Fruit fly (Drosophila melanogaster): ENCODE measurements around the gene muc.

muc gene

dm6 chr2L:7426326-7427066 is at the start of gene muc (continued):
- no peak for TF ChIP-seq sna (GFP tag; IDR thresholded peaks at IDR 0.05; ENCODE audit: partially characterized antibody)
- TF ChIP-seq Scr (GFP tag; IDR thresholded peaks at IDR 0.05; ENCODE audit: partially characterized antibody), result peak; percentile 75
- TF ChIP-seq hth (optimal IDR thresholded peaks at IDR 0.05), result no peak
- TF ChIP-seq Ets65A (GFP tag), result peak; percentile 59
- TF ChIP-seq CG8944 (GFP tag; optimal IDR thresholded peaks at IDR 0.05), result peak; percentile 19
- TF ChIP-seq zen (tag; optimal IDR thresholded peaks at IDR 0.05), result peak; percentile 74
- peak; percentile 20 for TF ChIP-seq CG4820 (GFP tag; optimal IDR thresholded peaks at IDR 0.05)
- TF ChIP-seq CG11247 (GFP tag; IDR thresholded peaks at IDR 0.05), result no peak
- TF ChIP-seq D19A (tag; optimal IDR thresholded peaks at IDR 0.05), result peak; percentile 63
- TF ChIP-seq Mes4 (GFP tag; optimal IDR thresholded peaks at IDR 0.05), result no peak
- TF ChIP-seq exex (tag; optimal IDR thresholded peaks at IDR 0.05), result no peak
- no peak for TF ChIP-seq pfk (GFP tag; optimal IDR thresholded peaks at IDR 0.05)
- peak; percentile 29 for TF ChIP-seq Camta (GFP tag; optimal IDR thresholded peaks at IDR 0.05)
- TF ChIP-seq org-1 (GFP tag; optimal IDR thresholded peaks at IDR 0.05), result no peak
- peak; percentile 58; the same call in 1 of the 3 replicates for TF ChIP-seq Opbp (GFP tag; IDR thresholded peaks at IDR 0.05; ENCODE audit: partially characterized antibody)
- no peak for TF ChIP-seq emc (GFP tag; optimal IDR thresholded peaks at IDR 0.05)
- peak; percentile 4 for TF ChIP-seq CG16815 (GFP tag; optimal IDR thresholded peaks at IDR 0.05)
- no peak for TF ChIP-seq CG8290 (GFP tag; optimal IDR thresholded peaks at IDR 0.05)
- peak in 1 of 2 experiments; percentile 73 for TF ChIP-seq CG8290 (tag; optimal IDR thresholded peaks at IDR 0.05)
- no peak for TF ChIP-seq CG6854 (GFP tag; optimal IDR thresholded peaks at IDR 0.05)
- TF ChIP-seq bcd (GFP tag; optimal IDR thresholded peaks at IDR 0.05), result peak; percentile 34
- TF ChIP-seq grau (tag; optimal IDR thresholded peaks at IDR 0.05), result peak; percentile 55
- TF ChIP-seq psq (GFP tag; optimal IDR thresholded peaks at IDR 0.05), result no peak
- TF ChIP-seq ems (GFP tag; optimal IDR thresholded peaks at IDR 0.05), result peak; percentile 4
- no peak for TF ChIP-seq zfh1 (GFP tag; IDR thresholded peaks at IDR 0.05)
- peak; percentile 56 for TF ChIP-seq CG2129 (GFP tag; IDR thresholded peaks at IDR 0.05; ENCODE audit: partially characterized antibody)
- no peak for TF ChIP-seq cg (GFP tag; optimal IDR thresholded peaks at IDR 0.05)
- TF ChIP-seq CG12155 (GFP tag; optimal IDR thresholded peaks at IDR 0.05), result peak; percentile 33
- no peak for TF ChIP-seq ATbp (GFP tag; optimal IDR thresholded peaks at IDR 0.05)
- TF ChIP-seq seq (GFP tag; IDR thresholded peaks at IDR 0.05), result no peak
- no peak for TF ChIP-seq CG8359 (GFP tag; optimal IDR thresholded peaks at IDR 0.05; ENCODE audit: borderline replicate concordance)
- TF ChIP-seq Trl (optimal IDR thresholded peaks at IDR 0.05), result no peak
- no peak for TF ChIP-seq Trl (GFP tag; optimal IDR thresholded peaks at IDR 0.05)
- TF ChIP-seq CG3065 (GFP tag; optimal IDR thresholded peaks at IDR 0.05), result no peak
- no peak for TF ChIP-seq lov (optimal IDR thresholded peaks at IDR 0.05)
- no peak for TF ChIP-seq lov (GFP tag; IDR thresholded peaks at IDR 0.05)
- peak; percentile 77 for TF ChIP-seq CG12659 (GFP tag; optimal IDR thresholded peaks at IDR 0.05)
- TF ChIP-seq CG10147 (GFP tag; optimal IDR thresholded peaks at IDR 0.05), result peak; percentile 11
- no peak for TF ChIP-seq en (GFP tag; optimal IDR thresholded peaks at IDR 0.05)
- TF ChIP-seq kah (GFP tag; optimal IDR thresholded peaks at IDR 0.05), result peak; percentile 80
- peak; percentile 13 for TF ChIP-seq CG7928 (GFP tag; optimal IDR thresholded peaks at IDR 0.05)
- TF ChIP-seq CG2120 (GFP tag; optimal IDR thresholded peaks at IDR 0.05), result peak; percentile 62
- TF ChIP-seq tx (GFP tag; optimal IDR thresholded peaks at IDR 0.05), result no peak
- TF ChIP-seq CG7745 (tag; optimal IDR thresholded peaks at IDR 0.05), result no peak
- no peak for TF ChIP-seq Ada2b (GFP tag; IDR thresholded peaks at IDR 0.05)
- TF ChIP-seq nerfin-2 (GFP tag; IDR thresholded peaks at IDR 0.05; ENCODE audit: partially characterized antibody), result peak; percentile 26
- TF ChIP-seq CG2116 (GFP tag; optimal IDR thresholded peaks at IDR 0.05), result peak; percentile 52
- TF ChIP-seq CG4404 (GFP tag; IDR thresholded peaks at IDR 0.05), result no peak
- no peak for TF ChIP-seq ttk (GFP tag; IDR thresholded peaks at IDR 0.05)
- no peak for TF ChIP-seq CG31388 (GFP tag; optimal IDR thresholded peaks at IDR 0.05)
- TF ChIP-seq CG18764 (GFP tag; optimal IDR thresholded peaks at IDR 0.05), result peak; percentile 7

Data from whole organism, embryonic.